Worm (Caenorhabditis elegans) whole organism, L4/young adult: ENCODE measurements around the gene ceh-82.

Experiments
- W03F9.2 ChIP-seq: fragments of 150-350 bp; optimal IDR thresholded peaks from 2 replicates; lab custom pipeline; 2014; ENCODE audit warnings: missing biosample characterization, missing genetic modification characterization
- dao-5 ChIP-seq: sonication (generic microtip); optimal IDR thresholded peaks from 2 replicates; lab custom pipeline; 2016; ENCODE audit warnings: missing genotype, missing genetic modification characterization, moderate library complexity, missing compliant biosample characterization
- him-1 ChIP-seq: sonication (generic microtip); optimal IDR thresholded peaks from 2 replicates; lab custom pipeline; 2016; ENCODE audit warnings: missing genotype, missing genetic modification reagents, missing genetic modification characterization, missing compliant biosample characterization

Gene ceh-82

ce11 chrII:1731932-1732331 is at the start of gene ceh-82:
Gene ceh-82, plus strand, starts transcription at chrII:1732232.
- TF ChIP-seq him-1 (tag; lab: Kevin White, UChicago), result no peak
- TF ChIP-seq W03F9.2, result no peak

- no peak for TF ChIP-seq him-1 (tag; lab: Kevin White, UChicago)
- TF ChIP-seq dao-5 (tag; lab: Kevin White, UChicago), result no peak
- TF ChIP-seq W03F9.2, result no peak
These were observed 48.3 kb upstream of the ceh-82 start, which contains the start of gene fbxb-25 for ce11 chrII:1683742-1684141. Gene fbxb-25, plus strand, starts transcription at chrII:1684042.

ce11 chrII:1688813-1689212 is 43.2 kb upstream of the ceh-82 start, which contains the start of the genes fbxb-18 and fbxb-19:
Gene fbxb-18, minus strand, starts transcription at chrII:1688913.
Gene fbxb-19, minus strand, starts transcription at chrII:1689181.
- no peak for TF ChIP-seq dao-5 (tag; lab: Kevin White, UChicago)
- no peak for TF ChIP-seq W03F9.2
- no peak for TF ChIP-seq him-1 (tag; lab: Kevin White, UChicago)

ce11 chrII:1691011-1691410 is 41.0 kb upstream of the ceh-82 start, which contains the start of gene fbxc-22:
Gene fbxc-22, minus strand, starts transcription at chrII:1691111.
- TF ChIP-seq W03F9.2 (no peak), dao-5 (tag; lab: Kevin White, UChicago) (no peak), him-1 (tag; lab: Kevin White, UChicago) (no peak)

- TF ChIP-seq him-1 (tag; lab: Kevin White, UChicago) (no peak), W03F9.2 (no peak), dao-5 (tag; lab: Kevin White, UChicago) (no peak)
These were observed 39.2 kb upstream of the ceh-82 start, which contains the start of gene fbxc-21 for ce11 chrII:1692827-1693226. Gene fbxc-21, minus strand, starts transcription at chrII:1692927.

ce11 chrII:1694530-1694929 is 37.5 kb upstream of the ceh-82 start, which contains the start of gene fbxc-26:
Gene fbxc-26, minus strand, starts transcription at chrII:1694630.
- TF ChIP-seq dao-5 (tag; lab: Kevin White, UChicago) (no peak), W03F9.2 (no peak), him-1 (tag; lab: Kevin White, UChicago) (no peak)

ce11 chrII:1695861-1696260 is 36.2 kb upstream of the ceh-82 start, which contains the start of gene F58E1.13:
Gene F58E1.13, minus strand, starts transcription at chrII:1695872.
- no peak for TF ChIP-seq him-1 (tag; lab: Kevin White, UChicago)
- TF ChIP-seq dao-5 (tag; lab: Kevin White, UChicago), result no peak
- TF ChIP-seq W03F9.2, result no peak

ce11 chrII:1703363-1703762 is 28.7 kb upstream of the ceh-82 start, which contains the start of gene fbxb-47:
Gene fbxb-47, minus strand, starts transcription at chrII:1703463.
- TF ChIP-seq dao-5 (tag; lab: Kevin White, UChicago), result no peak
- no peak for TF ChIP-seq W03F9.2
- TF ChIP-seq him-1 (tag; lab: Kevin White, UChicago), result no peak

- no peak for TF ChIP-seq W03F9.2
These were observed 25.6 kb upstream of the ceh-82 start, which contains the start of gene sdz-18 for ce11 chrII:1706385-1706784. Gene sdz-18, minus strand, starts transcription at chrII:1706485.

ce11 chrII:1709959-1710358 is 22.1 kb upstream of the ceh-82 start, which contains the start of gene fbxa-184:
Gene fbxa-184, plus strand, starts transcription at chrII:1710259.
- TF ChIP-seq dao-5 (tag; lab: Kevin White, UChicago), result no peak
- TF ChIP-seq W03F9.2, result no peak
- TF ChIP-seq him-1 (tag; lab: Kevin White, UChicago), result no peak

- TF ChIP-seq dao-5 (tag; lab: Kevin White, UChicago) (no peak), W03F9.2 (no peak), him-1 (tag; lab: Kevin White, UChicago) (no peak)
These were observed 19.1 kb upstream of the ceh-82 start, which contains the start of gene btb-7 for ce11 chrII:1712938-1713337. Gene btb-7, plus strand, starts transcription at chrII:1713238.

- TF ChIP-seq dao-5 (tag; lab: Kevin White, UChicago) (no peak), W03F9.2 (no peak), him-1 (tag; lab: Kevin White, UChicago) (no peak)
These were observed 17.2 kb upstream of the ceh-82 start, which contains the start of gene btb-6 for ce11 chrII:1714772-1715353. Gene btb-6, plus strand, starts transcription at chrII:1715303.

- no peak for TF ChIP-seq dao-5 (tag; lab: Kevin White, UChicago)
- TF ChIP-seq W03F9.2, result no peak
- no peak for TF ChIP-seq him-1 (tag; lab: Kevin White, UChicago)
These were observed 12.9 kb upstream of the ceh-82 start, which contains the start of gene fbxb-48 for ce11 chrII:1719153-1719552. Gene fbxb-48, minus strand, starts transcription at chrII:1719253.

ce11 chrII:1722394-1722793 is 9.6 kb upstream of the ceh-82 start, which contains the start of the genes fbxb-5 and btb-8:
Gene fbxb-5, minus strand, starts transcription at chrII:1722494.
Gene btb-8, plus strand, starts transcription at chrII:1722770.
- TF ChIP-seq dao-5 (tag; lab: Kevin White, UChicago) (no peak), him-1 (tag; lab: Kevin White, UChicago) (no peak), W03F9.2 (no peak)
